Fruit fly (Drosophila melanogaster) whole organism, embryonic: ENCODE results near the gene GAPsec.

Source experiments
- Atf3 ChIP-seq: fragments of 200-800 bp; sonication (Bioruptor generic); optimal IDR thresholded peaks from 3 replicates; lab custom pipeline; 2016; ENCODE audit warnings: missing biosample characterization, missing genetic modification characterization
- Atf6 ChIP-seq: fragments of 200-800 bp; sonication (Bioruptor generic); IDR thresholded peaks from 2 replicates; pipeline ENCODE4 v1.3.6; 2022; ENCODE audit warnings: missing biosample characterization, missing genetic modification characterization
- CG10462 ChIP-seq: fragments of 200-800 bp; sonication (Bioruptor generic); optimal IDR thresholded peaks from 2 replicates; lab custom pipeline; 2016; ENCODE audit warnings: missing biosample characterization, missing genetic modification characterization
- CG10565 ChIP-seq: fragments of 200-800 bp; sonication (Bioruptor generic); optimal IDR thresholded peaks from 3 replicates; lab custom pipeline; 2016; ENCODE audit warnings: missing biosample characterization, mild to moderate bottlenecking, missing genetic modification characterization
- CG11504 ChIP-seq: fragments of 200-800 bp; sonication (Bioruptor generic); optimal IDR thresholded peaks from 3 replicates; lab custom pipeline; 2019; ENCODE audit warnings: missing biosample characterization, mild to moderate bottlenecking, missing genetic modification characterization, moderate library complexity
- CG2678 ChIP-seq: fragments of 200-800 bp; sonication (Bioruptor generic); optimal IDR thresholded peaks from 3 replicates; lab custom pipeline; 2019; ENCODE audit warnings: missing biosample characterization, mild to moderate bottlenecking, missing genetic modification characterization, moderate library complexity
- CG34422 ChIP-seq: fragments of 200-800 bp; sonication (Bioruptor generic); IDR thresholded peaks from 3 replicates; pipeline ENCODE4 v1.3.6; 2022; ENCODE audit warnings: missing biosample characterization, missing genetic modification characterization
- CG4282 ChIP-seq: fragments of 200-800 bp; sonication (Bioruptor generic); optimal IDR thresholded peaks from 2 replicates; lab custom pipeline; 2016; ENCODE audit warnings: missing biosample characterization, missing genetic modification characterization
- CG4404 ChIP-seq: fragments of 200-800 bp; sonication (Bioruptor generic); IDR thresholded peaks from 2 replicates; pipeline ENCODE4 v1.3.6; 2022; ENCODE audit warnings: missing biosample characterization, missing genetic modification characterization
- CG6254 ChIP-seq: fragments of 200-800 bp; sonication (Bioruptor generic); optimal IDR thresholded peaks from 3 replicates; lab custom pipeline; 2017; ENCODE audit warnings: mild to moderate bottlenecking, missing biosample characterization, missing genetic modification reagents, missing genetic modification characterization
- CG9797 ChIP-seq: fragments of 200-800 bp; sonication (Bioruptor generic); optimal IDR thresholded peaks from 3 replicates; lab custom pipeline; 2018; ENCODE audit warnings: missing biosample characterization, mild to moderate bottlenecking, missing genetic modification characterization
- CG9817 ChIP-seq: fragments of 200-800 bp; sonication (Bioruptor generic); optimal IDR thresholded peaks from 2 replicates; lab custom pipeline; 2018; ENCODE audit warnings: missing biosample characterization, mild to moderate bottlenecking, missing genetic modification characterization, moderate library complexity
- Chrac-16 ChIP-seq: fragments of 200-800 bp; sonication (Bioruptor generic); optimal IDR thresholded peaks from 3 replicates; lab custom pipeline; 2016; ENCODE audit warnings: missing biosample characterization, missing genetic modification characterization
- CkIIα-i1 ChIP-seq: fragments of 200-800 bp; sonication (Bioruptor generic); IDR thresholded peaks from 2 replicates; pipeline ENCODE4 v1.3.6; 2022; ENCODE audit warnings: missing biosample characterization, missing genetic modification characterization
- D19B ChIP-seq: fragments of 200-800 bp; sonication (Bioruptor generic); optimal IDR thresholded peaks from 2 replicates; lab custom pipeline; 2017; ENCODE audit warnings: missing biosample characterization, mild to moderate bottlenecking, missing genetic modification characterization
- Gug ChIP-seq: fragments of 200-800 bp; sonication (Bioruptor generic); IDR thresholded peaks from 4 replicates; pipeline ENCODE4 v1.3.6; 2022; ENCODE audit warnings: missing biosample characterization, missing genetic modification characterization
- Hr3 ChIP-seq: fragments of 200-800 bp; sonication (Bioruptor generic); optimal IDR thresholded peaks from 3 replicates; lab custom pipeline; 2016; ENCODE audit warnings: missing biosample characterization, missing genetic modification characterization
- Kr ChIP-seq: fragments of 200-800 bp; sonication (Bioruptor generic); optimal IDR thresholded peaks from 2 replicates; lab custom pipeline; 2017; ENCODE audit warnings: missing biosample characterization, mild to moderate bottlenecking, missing genetic modification characterization
- Lhr ChIP-seq: fragments of 200-800 bp; sonication (Bioruptor generic); optimal IDR thresholded peaks from 3 replicates; lab custom pipeline; 2017; ENCODE audit warnings: mild to moderate bottlenecking, missing biosample characterization, missing genetic modification reagents, missing genetic modification characterization
- Pdp1 ChIP-seq, 2 experiments: fragments of 200-800 bp; sonication (Bioruptor generic); optimal IDR thresholded peaks; 3 replicates each; lab custom pipeline; 2016; ENCODE audit warnings: missing biosample characterization in 2 of 2, missing genetic modification characterization in 2 of 2, mild to moderate bottlenecking in 1 of 2, moderate library complexity in 1 of 2
- Poxn ChIP-seq: fragments of 200-800 bp; sonication (Bioruptor generic); IDR thresholded peaks from 2 replicates; pipeline ENCODE4 v1.3.6; 2022; ENCODE audit warnings: missing biosample characterization, missing genetic modification characterization
- Ptx1 ChIP-seq: fragments of 200-800 bp; sonication (Bioruptor generic); IDR thresholded peaks from 2 replicates; pipeline ENCODE4 v1.3.6; 2022; ENCODE audit warnings: missing biosample characterization, missing genetic modification characterization
- Tbp ChIP-seq: fragments of >200 bp; optimal IDR thresholded peaks from 2 replicates; lab custom pipeline; 2018; ENCODE audit warnings: missing biosample characterization, missing genetic modification characterization
- aop ChIP-seq: fragments of 200-800 bp; sonication (Bioruptor generic); IDR thresholded peaks from 2 replicates; pipeline ENCODE4 v1.3.6; 2022; ENCODE audit warnings: missing biosample characterization, missing genetic modification characterization
- caup ChIP-seq: fragments of 200-800 bp; sonication (Bioruptor generic); optimal IDR thresholded peaks from 3 replicates; lab custom pipeline; 2017; ENCODE audit warnings: missing biosample characterization, mild to moderate bottlenecking, missing genetic modification characterization, moderate library complexity; ENCODE audit not compliant: severe bottlenecking
- croc ChIP-seq: fragments of 200-800 bp; sonication (Bioruptor generic); conservative IDR thresholded peaks from 3 replicates; pipeline ENCODE4 v1.3.6; 2022; ENCODE audit warnings: missing biosample characterization, missing genetic modification characterization
- dmrt99B ChIP-seq: fragments of 200-800 bp; sonication (Bioruptor generic); optimal IDR thresholded peaks from 2 replicates; lab custom pipeline; 2018; ENCODE audit warnings: missing biosample characterization, mild to moderate bottlenecking, missing genetic modification characterization, moderate library complexity
- emc ChIP-seq: fragments of 200-800 bp; sonication (Bioruptor generic); optimal IDR thresholded peaks from 2 replicates; lab custom pipeline; 2016; ENCODE audit warnings: missing biosample characterization, missing genetic modification characterization
- esg ChIP-seq: fragments of 200-800 bp; sonication (Bioruptor generic); conservative IDR thresholded peaks from 2 replicates; pipeline ENCODE4 v1.3.6; 2022; ENCODE audit warnings: missing biosample characterization, missing genetic modification characterization
- fd102C ChIP-seq: fragments of 200-800 bp; sonication (Bioruptor generic); optimal IDR thresholded peaks from 2 replicates; lab custom pipeline; 2018; ENCODE audit warnings: missing biosample characterization, mild to moderate bottlenecking, missing genetic modification characterization, moderate library complexity
- ham ChIP-seq: fragments of 200-800 bp; sonication (Bioruptor generic); IDR thresholded peaks from 2 replicates; pipeline ENCODE4 v1.3.6; 2022; ENCODE audit warnings: missing biosample characterization, missing genetic modification characterization
- kni ChIP-seq: fragments of 200-800 bp; sonication (Bioruptor generic); optimal IDR thresholded peaks from 3 replicates; lab custom pipeline; 2017; ENCODE audit warnings: mild to moderate bottlenecking, missing biosample characterization, missing genetic modification reagents, missing genetic modification characterization
- lilli ChIP-seq: fragments of 200-800 bp; sonication (Bioruptor generic); optimal IDR thresholded peaks from 3 replicates; lab custom pipeline; 2016; ENCODE audit warnings: missing biosample characterization, missing genetic modification characterization
- nau ChIP-seq: fragments of 200-800 bp; sonication (Bioruptor generic); optimal IDR thresholded peaks from 3 replicates; lab custom pipeline; 2017; ENCODE audit warnings: missing biosample characterization, mild to moderate bottlenecking, missing genetic modification characterization, missing genetic modification reagents
- pita ChIP-seq: fragments of 200-800 bp; sonication (Bioruptor generic); optimal IDR thresholded peaks from 2 replicates; lab custom pipeline; 2017; ENCODE audit warnings: missing biosample characterization, mild to moderate bottlenecking, missing genetic modification characterization
- psq ChIP-seq: fragments of 200-800 bp; sonication (Bioruptor generic); optimal IDR thresholded peaks from 2 replicates; lab custom pipeline; 2017; ENCODE audit warnings: missing biosample characterization, missing genetic modification characterization
- pum ChIP-seq: fragments of 200-800 bp; sonication (Bioruptor generic); optimal IDR thresholded peaks from 2 replicates; lab custom pipeline; 2016; ENCODE audit warnings: missing biosample characterization, missing genetic modification characterization
- sd ChIP-seq: fragments of 200-800 bp; sonication (Bioruptor generic); optimal IDR thresholded peaks from 3 replicates; lab custom pipeline; 2018; ENCODE audit warnings: missing biosample characterization, mild to moderate bottlenecking, missing genetic modification characterization, moderate library complexity
- slp2 ChIP-seq: fragments of 200-800 bp; sonication (Bioruptor generic); optimal IDR thresholded peaks from 2 replicates; lab custom pipeline; 2016; ENCODE audit warnings: missing biosample characterization, missing genetic modification characterization
- sna ChIP-seq: fragments of 200-800 bp; sonication (Bioruptor generic); IDR thresholded peaks from 2 replicates; pipeline ENCODE4 v1.3.6; 2022; ENCODE audit warnings: missing biosample characterization, missing genetic modification characterization; ENCODE audit not compliant: partially characterized antibody
- so ChIP-seq: fragments of 200-800 bp; sonication (Bioruptor generic); IDR thresholded peaks from 3 replicates; pipeline ENCODE4 v1.3.6; 2022; ENCODE audit warnings: missing biosample characterization, missing genetic modification characterization
- sob ChIP-seq: fragments of 200-800 bp; sonication (Bioruptor generic); IDR thresholded peaks from 2 replicates; pipeline ENCODE4 v1.3.6; 2022; ENCODE audit warnings: missing biosample characterization, missing genetic modification characterization
- stc ChIP-seq: fragments of 200-800 bp; sonication (Bioruptor generic); IDR thresholded peaks from 2 replicates; pipeline ENCODE4 v1.3.6; 2022; ENCODE audit warnings: missing biosample characterization, missing genetic modification characterization
- tgo ChIP-seq: fragments of 200-800 bp; sonication (Bioruptor generic); IDR thresholded peaks from 3 replicates; pipeline ENCODE4 v1.3.6; 2022; ENCODE audit warnings: missing biosample characterization, missing genetic modification characterization
- tin ChIP-seq: fragments of 200-800 bp; sonication (Bioruptor generic); optimal IDR thresholded peaks from 3 replicates; lab custom pipeline; 2016; ENCODE audit warnings: missing biosample characterization, missing genetic modification characterization
- toy ChIP-seq: fragments of 200-800 bp; sonication (Bioruptor generic); IDR thresholded peaks from 2 replicates; pipeline ENCODE4 v1.3.6; 2022; ENCODE audit warnings: missing biosample characterization, missing genetic modification characterization
- tx ChIP-seq: fragments of 200-800 bp; sonication (Bioruptor generic); optimal IDR thresholded peaks from 2 replicates; lab custom pipeline; 2016; ENCODE audit warnings: missing biosample characterization, missing genetic modification characterization
- unpg ChIP-seq: fragments of 200-800 bp; sonication (Bioruptor generic); optimal IDR thresholded peaks from 3 replicates; lab custom pipeline; 2018; ENCODE audit warnings: missing biosample characterization, mild to moderate bottlenecking, missing genetic modification characterization, moderate library complexity
- zfh1 ChIP-seq: fragments of 200-800 bp; sonication (Bioruptor generic); IDR thresholded peaks from 3 replicates; pipeline ENCODE4 v1.3.6; 2022; ENCODE audit warnings: missing biosample characterization, missing genetic modification characterization

GAPsec gene

DNA sequence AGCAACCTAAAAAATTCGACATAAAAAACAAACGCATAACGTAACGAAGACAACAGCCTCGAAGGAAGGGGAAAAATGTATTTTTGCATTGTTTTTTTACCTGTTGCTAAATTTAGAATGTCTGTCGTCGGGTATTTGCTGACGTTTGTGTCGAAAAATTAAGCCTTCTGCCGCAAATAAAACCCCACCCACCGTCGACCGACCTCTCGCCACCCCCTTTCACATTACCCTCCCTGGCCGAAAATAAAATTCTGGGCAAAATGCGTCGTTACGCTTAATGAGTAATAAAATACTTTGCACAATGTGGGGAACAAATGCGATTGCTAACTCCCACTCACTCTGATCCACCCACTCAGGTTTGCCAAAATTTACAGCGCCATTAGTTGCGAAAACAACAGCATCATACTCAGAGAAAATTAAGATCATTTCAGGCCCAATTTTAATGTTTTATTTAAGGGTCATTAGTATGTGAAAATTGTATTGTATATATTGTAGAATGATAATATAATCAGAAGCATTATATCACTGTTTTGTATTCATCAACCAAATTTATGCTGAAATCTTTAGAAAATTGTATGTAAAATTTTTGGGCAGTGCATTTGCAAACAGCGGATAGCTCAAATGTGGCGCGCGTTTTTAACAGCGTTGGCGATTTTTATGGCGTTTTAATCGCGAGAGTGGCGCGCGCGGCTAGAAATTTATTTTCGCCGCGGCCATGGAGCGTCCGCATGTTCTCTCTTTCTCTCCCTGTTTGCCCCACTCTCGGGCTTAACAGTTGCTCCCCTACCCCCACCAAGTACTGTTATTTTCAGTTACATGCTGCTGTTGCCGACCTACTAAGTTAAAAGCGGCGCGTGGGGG lies 48.7 kb upstream of the GAPsec start (continued):
- TF ChIP-seq so (GFP tag; lab: Robert Waterston, UW), result 0 out of 3 replicates have a peak, but pooled peaks have one; percentile 36
- no peak for TF ChIP-seq pita
- no peak for TF ChIP-seq croc
- TF ChIP-seq Tbp (GFP tag; lab: Kevin White, UChicago), result no peak
- TF ChIP-seq CG10462 (GFP tag; lab: Kevin White, UChicago), result peak; percentile 18
- TF ChIP-seq CG2678 (tag; lab: Kevin White, UChicago), result peak; percentile 62
- no peak for TF ChIP-seq tx (GFP tag; lab: Kevin White, UChicago)
- TF ChIP-seq CG34422 (GFP tag; lab: Robert Waterston, UW), result no peak; the same call in 2 of the 3 replicates
- TF ChIP-seq tgo (GFP tag; lab: Robert Waterston, UW), result peak; percentile 31; the same call in 1 of the 3 replicates
- no peak for TF ChIP-seq CG4404 (GFP tag; lab: Robert Waterston, UW)
- peak; percentile 41 for TF ChIP-seq caup
- no peak for TF ChIP-seq esg (GFP tag; lab: Robert Waterston, UW)
- TF ChIP-seq sna (GFP tag; lab: Robert Waterston, UW), result no peak
- peak; percentile 77 for TF ChIP-seq Atf6 (GFP tag; lab: Robert Waterston, UW)
- TF ChIP-seq lilli (GFP tag; lab: Kevin White, UChicago), result peak; percentile 67
- TF ChIP-seq CG10565 (GFP tag; lab: Kevin White, UChicago), result no peak
- TF ChIP-seq psq (GFP tag; lab: Kevin White, UChicago), result no peak
- TF ChIP-seq Pdp1 (GFP tag; optimal IDR thresholded peaks at IDR 0.05; lab: Kevin White, UChicago), result peak; percentile 20 to 24
- no peak for TF ChIP-seq Atf3 (GFP tag; lab: Kevin White, UChicago)
- TF ChIP-seq zfh1 (GFP tag; lab: Robert Waterston, UW), result peak; percentile 48; the same call in 1 of the 3 replicates
- TF ChIP-seq emc (GFP tag; lab: Kevin White, UChicago), result no peak
- TF ChIP-seq CG9817 (tag; lab: Kevin White, UChicago), result peak; percentile 38
- TF ChIP-seq ham (GFP tag; lab: Robert Waterston, UW), result no peak
- TF ChIP-seq Chrac-16 (GFP tag; lab: Kevin White, UChicago), result no peak
- peak; percentile 5 for TF ChIP-seq dmrt99B (tag; lab: Kevin White, UChicago)
- peak; percentile 39 for TF ChIP-seq D19B
- TF ChIP-seq CG11504 (tag; lab: Kevin White, UChicago), result peak; percentile 24
- TF ChIP-seq sd (tag; lab: Kevin White, UChicago), result peak; percentile 23
- peak; percentile 55 for TF ChIP-seq unpg (GFP tag; lab: Kevin White, UChicago)
- no peak for TF ChIP-seq tin
- no peak for TF ChIP-seq slp2 (GFP tag; lab: Kevin White, UChicago)
- TF ChIP-seq pum (GFP tag; lab: Kevin White, UChicago), result no peak
- peak; percentile 27; the same call in 1 of the 2 replicates for TF ChIP-seq stc (GFP tag; lab: Robert Waterston, UW)
- no peak for TF ChIP-seq aop (GFP tag; lab: Robert Waterston, UW)
- TF ChIP-seq CG4282, result no peak
- no peak for TF ChIP-seq CG9797 (GFP tag; lab: Kevin White, UChicago)
- no peak for TF ChIP-seq Gug (GFP tag; lab: Robert Waterston, UW)
- no peak for TF ChIP-seq CG6254 (GFP tag; lab: Kevin White, UChicago)
- no peak; the same call in 1 of the 2 replicates for TF ChIP-seq Ptx1
- peak; percentile 22 for TF ChIP-seq Hr3 (GFP tag; lab: Kevin White, UChicago)
- TF ChIP-seq Kr (GFP tag; lab: Kevin White, UChicago), result no peak
- TF ChIP-seq sob (GFP tag; lab: Robert Waterston, UW), result 0 out of 2 replicates have a peak, but pooled peaks have one; percentile 11
- TF ChIP-seq kni (GFP tag; lab: Kevin White, UChicago), result no peak
- no peak for TF ChIP-seq fd102C (GFP tag; lab: Kevin White, UChicago)
- TF ChIP-seq CkIIα-i1, result no peak
- TF ChIP-seq Poxn (GFP tag; lab: Robert Waterston, UW), result peak; percentile 37; the same call in 1 of the 2 replicates
- no peak for TF ChIP-seq Lhr (GFP tag; lab: Kevin White, UChicago)
- TF ChIP-seq nau (GFP tag; lab: Kevin White, UChicago), result no peak
- TF ChIP-seq toy (GFP tag; lab: Robert Waterston, UW), result no peak
